Fruit fly (Drosophila melanogaster): ENCODE data around the gene CG13855.

Gene CG13855

DNA sequence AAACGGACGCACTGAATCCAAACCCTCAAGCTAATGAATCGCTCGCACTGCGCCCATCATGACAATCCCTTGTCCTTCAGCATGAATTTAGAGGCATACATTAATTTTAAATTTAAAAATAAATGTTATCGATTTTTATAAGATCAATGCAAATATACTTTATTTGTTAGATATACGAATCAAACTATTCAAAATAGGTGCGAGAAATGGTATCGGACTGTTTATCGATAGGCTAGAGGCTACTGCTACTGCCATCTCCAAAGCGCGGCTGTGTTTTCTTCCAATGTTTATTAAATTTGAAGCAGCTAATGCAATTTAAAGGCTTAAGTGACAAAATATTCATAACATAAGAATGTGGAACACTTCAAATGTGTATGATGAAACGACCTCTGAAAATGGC is 24.7 kb upstream of the CG13855 start, which contains the start of gene CG43342 (continued):
- no peak for TF ChIP-seq Deaf1 (tag; optimal IDR thresholded peaks at IDR 0.05)
- no peak for TF ChIP-seq Poxn (GFP tag; IDR thresholded peaks at IDR 0.05)
- TF ChIP-seq CG11093 (GFP tag; IDR thresholded peaks at IDR 0.05) = no peak
- no peak for TF ChIP-seq CG2678 (tag; optimal IDR thresholded peaks at IDR 0.05)
- no peak for TF ChIP-seq phol (tag; optimal IDR thresholded peaks at IDR 0.05)
- TF ChIP-seq CG17612 (GFP tag; IDR thresholded peaks at IDR 0.05) = no peak
- peak; percentile 83 for TF ChIP-seq Dref (GFP tag; IDR thresholded peaks at IDR 0.05)
- no peak for TF ChIP-seq CG12659 (GFP tag; optimal IDR thresholded peaks at IDR 0.05)
- TF ChIP-seq her (GFP tag; optimal IDR thresholded peaks at IDR 0.05) = no peak
- TF ChIP-seq tio (GFP tag; optimal IDR thresholded peaks at IDR 0.05) = no peak
- TF ChIP-seq Elba2 (GFP tag; optimal IDR thresholded peaks at IDR 0.05) = no peak
- no peak for TF ChIP-seq CG4282 (GFP tag; optimal IDR thresholded peaks at IDR 0.05)
- TF ChIP-seq chm (GFP tag; IDR thresholded peaks at IDR 0.05) = no peak
- no peak for TF ChIP-seq CG10654 (GFP tag; optimal IDR thresholded peaks at IDR 0.05)
- no peak for TF ChIP-seq CG17361 (GFP tag; IDR thresholded peaks at IDR 0.05)
- no peak for TF ChIP-seq Gsc (GFP tag; IDR thresholded peaks at IDR 0.05)
- no peak for TF ChIP-seq CkIIα-i1 (GFP tag; IDR thresholded peaks at IDR 0.05)
- TF ChIP-seq cas (GFP tag; IDR thresholded peaks at IDR 0.05) = no peak
- no peak for TF ChIP-seq CG15696 (tag; optimal IDR thresholded peaks at IDR 0.05)
- no peak for TF ChIP-seq onecut (GFP tag; IDR thresholded peaks at IDR 0.05)
- TF ChIP-seq ERR (GFP tag; optimal IDR thresholded peaks at IDR 0.05) = no peak
- no peak for TF ChIP-seq CG13123 (GFP tag; optimal IDR thresholded peaks at IDR 0.05)
- TF ChIP-seq ara (GFP tag; IDR thresholded peaks at IDR 0.05) = no peak
- TF ChIP-seq H15 (GFP tag; IDR thresholded peaks at IDR 0.05) = no peak
- no peak for TF ChIP-seq dysf (GFP tag; IDR thresholded peaks at IDR 0.05)
- no peak for TF ChIP-seq CG14050 (GFP tag; IDR thresholded peaks at IDR 0.05)
- no peak for TF ChIP-seq CG10979 (tag; optimal IDR thresholded peaks at IDR 0.05)
- TF ChIP-seq sob (GFP tag; IDR thresholded peaks at IDR 0.05) = no peak
- TF ChIP-seq Hand (GFP tag; optimal IDR thresholded peaks at IDR 0.05) = no peak
- no peak for TF ChIP-seq CG10462 (GFP tag; optimal IDR thresholded peaks at IDR 0.05)
- no peak for TF ChIP-seq HHEX (GFP tag; optimal IDR thresholded peaks at IDR 0.05)
- peak; percentile 17; the same call in 1 of the 2 replicates for TF ChIP-seq vvl (GFP tag; IDR thresholded peaks at IDR 0.05)
- no peak for TF ChIP-seq h (optimal IDR thresholded peaks at IDR 0.05)
- TF ChIP-seq luna (GFP tag; optimal IDR thresholded peaks at IDR 0.05) = no peak
- TF ChIP-seq CG10267 (tag; optimal IDR thresholded peaks at IDR 0.05) = peak; percentile 6
- no peak for TF ChIP-seq corto (GFP tag; optimal IDR thresholded peaks at IDR 0.05)
- no peak for TF ChIP-seq CG17359 (tag; optimal IDR thresholded peaks at IDR 0.05)
- no peak for TF ChIP-seq esg (GFP tag; conservative IDR thresholded peaks at IDR 0.05)
- no peak for TF ChIP-seq CG4360 (GFP tag; IDR thresholded peaks at IDR 0.05)
- TF ChIP-seq CG13624 (GFP tag; optimal IDR thresholded peaks at IDR 0.05) = no peak
- no peak for TF ChIP-seq mirr (GFP tag; optimal IDR thresholded peaks at IDR 0.05)
- no peak for TF ChIP-seq Hey (tag; optimal IDR thresholded peaks at IDR 0.05)
- no peak for TF ChIP-seq tup (GFP tag; optimal IDR thresholded peaks at IDR 0.05)
- TF ChIP-seq CG8944 (GFP tag; optimal IDR thresholded peaks at IDR 0.05) = no peak
- TF ChIP-seq CG13296 (GFP tag; optimal IDR thresholded peaks at IDR 0.05) = no peak
- no peak for TF ChIP-seq Med (GFP tag)
- TF ChIP-seq kah (GFP tag; optimal IDR thresholded peaks at IDR 0.05) = no peak
- TF ChIP-seq Jarid2 (GFP tag; optimal IDR thresholded peaks at IDR 0.05) = no peak
- peak; percentile 59 for TF ChIP-seq MBD-R2 (GFP tag; IDR thresholded peaks at IDR 0.05)
- TF ChIP-seq CG7987 (GFP tag; optimal IDR thresholded peaks at IDR 0.05) = no peak
- no peak for TF ChIP-seq jing (GFP tag; optimal IDR thresholded peaks at IDR 0.05)
- peak; percentile 82 for TF ChIP-seq Dll (GFP tag; IDR thresholded peaks at IDR 0.05; ENCODE audit: partially characterized antibody)
- no peak for TF ChIP-seq CG7556 (GFP tag; optimal IDR thresholded peaks at IDR 0.05)
